Fruit fly (Drosophila melanogaster) whole organism, embryonic: ENCODE measurements around the gene mRpS26.

Experiments
- Ada2b ChIP-seq: fragments of 200-800 bp; sonication (Bioruptor generic); IDR thresholded peaks from 2 replicates; pipeline ENCODE4 v1.3.6; 2022; ENCODE audit warnings: missing biosample characterization, missing genetic modification characterization
- C15 ChIP-seq: fragments of 200-800 bp; sonication (Bioruptor generic); IDR thresholded peaks from 3 replicates; pipeline ENCODE4 v1.3.6; 2022; ENCODE audit warnings: missing biosample characterization, missing genetic modification characterization
- CG10147 ChIP-seq: fragments of 200-800 bp; sonication (Bioruptor generic); optimal IDR thresholded peaks from 2 replicates; lab custom pipeline; 2019; ENCODE audit warnings: missing biosample characterization, mild to moderate bottlenecking, missing genetic modification characterization, moderate library complexity
- CG10565 ChIP-seq: fragments of 200-800 bp; sonication (Bioruptor generic); optimal IDR thresholded peaks from 3 replicates; lab custom pipeline; 2016; ENCODE audit warnings: missing biosample characterization, mild to moderate bottlenecking, missing genetic modification characterization
- CG12769 ChIP-seq: fragments of 200-800 bp; sonication (Bioruptor generic); optimal IDR thresholded peaks from 2 replicates; lab custom pipeline; 2019; ENCODE audit warnings: missing biosample characterization, mild to moderate bottlenecking, missing genetic modification characterization, moderate library complexity
- CG13123 ChIP-seq: fragments of 200-800 bp; sonication (Bioruptor generic); optimal IDR thresholded peaks from 2 replicates; lab custom pipeline; 2016; ENCODE audit warnings: missing biosample characterization, missing genetic modification characterization
- CG13296 ChIP-seq: fragments of 200-800 bp; sonication (Bioruptor generic); optimal IDR thresholded peaks from 3 replicates; lab custom pipeline; 2018; ENCODE audit warnings: missing biosample characterization, mild to moderate bottlenecking, missing genetic modification characterization
- CG14860 ChIP-seq: fragments of 200-800 bp; sonication (Bioruptor generic); IDR thresholded peaks from 3 replicates; pipeline ENCODE4 v1.3.6; 2022; ENCODE audit warnings: missing biosample characterization, missing genetic modification characterization; ENCODE audit not compliant: partially characterized antibody
- CG17359 ChIP-seq: fragments of 200-800 bp; sonication (Bioruptor generic); optimal IDR thresholded peaks from 3 replicates; lab custom pipeline; 2018; ENCODE audit warnings: missing biosample characterization, mild to moderate bottlenecking, missing genetic modification characterization, moderate library complexity
- CG17568 ChIP-seq: fragments of 200-800 bp; sonication (Bioruptor generic); optimal IDR thresholded peaks from 2 replicates; lab custom pipeline; 2018; ENCODE audit warnings: missing biosample characterization, mild to moderate bottlenecking, missing genetic modification characterization, moderate library complexity
- CG17829 ChIP-seq: fragments of 200-800 bp; optimal IDR thresholded peaks from 2 replicates; lab custom pipeline; 2019; ENCODE audit warnings: missing biosample characterization, mild to moderate bottlenecking, missing genetic modification characterization, moderate library complexity
- CG31365 ChIP-seq: fragments of 200-800 bp; sonication (Bioruptor generic); optimal IDR thresholded peaks from 2 replicates; lab custom pipeline; 2018; ENCODE audit warnings: missing biosample characterization, mild to moderate bottlenecking, missing genetic modification characterization
- CG32767 ChIP-seq: fragments of 200-800 bp; sonication (Bioruptor generic); IDR thresholded peaks from 2 replicates; pipeline ENCODE4 v1.3.6; 2022; ENCODE audit warnings: missing biosample characterization, missing genetic modification characterization
- CG33213 ChIP-seq: fragments of 200-800 bp; sonication (Bioruptor generic); optimal IDR thresholded peaks from 3 replicates; lab custom pipeline; 2016; ENCODE audit warnings: missing biosample characterization, missing genetic modification characterization
- CG3847 ChIP-seq: fragments of 200-800 bp; sonication (Bioruptor generic); IDR thresholded peaks from 2 replicates; pipeline ENCODE4 v1.3.6; 2022; ENCODE audit warnings: missing biosample characterization, missing genetic modification characterization
- CG3995 ChIP-seq: fragments of 200-800 bp; sonication (Bioruptor generic); optimal IDR thresholded peaks from 3 replicates; lab custom pipeline; 2016; ENCODE audit warnings: missing biosample characterization, missing genetic modification characterization
- CG4360 ChIP-seq: fragments of 200-800 bp; sonication (Bioruptor generic); IDR thresholded peaks from 2 replicates; pipeline ENCODE4 v1.3.6; 2022; ENCODE audit warnings: missing biosample characterization, missing genetic modification characterization
- CG6683 ChIP-seq: fragments of 200-800 bp; sonication (Bioruptor generic); optimal IDR thresholded peaks from 2 replicates; lab custom pipeline; 2017; ENCODE audit warnings: missing biosample characterization, mild to moderate bottlenecking, missing genetic modification characterization, missing genetic modification reagents
- CG6813 ChIP-seq: fragments of 200-800 bp; sonication (Bioruptor generic); optimal IDR thresholded peaks from 2 replicates; lab custom pipeline; 2017; ENCODE audit warnings: missing biosample characterization, missing genetic modification characterization, mild to moderate bottlenecking, moderate library complexity, missing genetic modification reagents
- CG7271 ChIP-seq: fragments of 200-800 bp; sonication (Bioruptor generic); optimal IDR thresholded peaks from 2 replicates; lab custom pipeline; 2018; ENCODE audit warnings: missing biosample characterization, mild to moderate bottlenecking, missing genetic modification characterization, moderate library complexity
- CG7786 ChIP-seq: fragments of 200-800 bp; sonication (Bioruptor generic); optimal IDR thresholded peaks from 2 replicates; lab custom pipeline; 2016; ENCODE audit warnings: missing biosample characterization, missing genetic modification characterization
- CG8944 ChIP-seq: fragments of 200-800 bp; sonication (Bioruptor generic); optimal IDR thresholded peaks from 3 replicates; lab custom pipeline; 2016; ENCODE audit warnings: missing biosample characterization, missing genetic modification characterization
- E2f2 ChIP-seq: fragments of 200-800 bp; sonication (Bioruptor generic); IDR thresholded peaks from 2 replicates; pipeline ENCODE4 v1.3.6; 2022; ENCODE audit warnings: missing biosample characterization, missing genetic modification characterization
- Gsc ChIP-seq: fragments of 200-800 bp; sonication (Bioruptor generic); IDR thresholded peaks from 2 replicates; pipeline ENCODE4 v1.3.6; 2022; ENCODE audit warnings: missing biosample characterization, missing genetic modification characterization
- H15 ChIP-seq: fragments of 200-800 bp; sonication (Bioruptor generic); IDR thresholded peaks from 3 replicates; pipeline ENCODE4 v1.3.6; 2022; ENCODE audit warnings: missing biosample characterization, missing genetic modification characterization
- HLH3B ChIP-seq: fragments of 200-800 bp; sonication (Bioruptor generic); IDR thresholded peaks from 2 replicates; pipeline ENCODE4 v1.3.6; 2022; ENCODE audit warnings: missing biosample characterization, missing genetic modification characterization
- Hand ChIP-seq: fragments of 200-800 bp; sonication (Bioruptor generic); optimal IDR thresholded peaks from 2 replicates; lab custom pipeline; 2017; ENCODE audit warnings: mild to moderate bottlenecking, missing biosample characterization, missing genetic modification reagents, missing genetic modification characterization
- Hey ChIP-seq: fragments of 200-800 bp; sonication (Bioruptor generic); optimal IDR thresholded peaks from 3 replicates; lab custom pipeline; 2018; ENCODE audit warnings: missing biosample characterization, mild to moderate bottlenecking, missing genetic modification characterization
- HmgZ ChIP-seq: fragments of 200-800 bp; sonication (Bioruptor generic); optimal IDR thresholded peaks from 2 replicates; lab custom pipeline; 2018; ENCODE audit warnings: missing biosample characterization, mild to moderate bottlenecking, missing genetic modification characterization
- Lhr ChIP-seq: fragments of 200-800 bp; sonication (Bioruptor generic); optimal IDR thresholded peaks from 3 replicates; lab custom pipeline; 2017; ENCODE audit warnings: mild to moderate bottlenecking, missing biosample characterization, missing genetic modification reagents, missing genetic modification characterization
- MESR4 ChIP-seq: fragments of 200-800 bp; sonication (Bioruptor generic); optimal IDR thresholded peaks from 2 replicates; lab custom pipeline; 2018; ENCODE audit warnings: missing biosample characterization, mild to moderate bottlenecking, missing genetic modification characterization, moderate library complexity
- Mes4 ChIP-seq: fragments of 200-800 bp; sonication (Bioruptor generic); optimal IDR thresholded peaks from 2 replicates; lab custom pipeline; 2016; ENCODE audit warnings: missing biosample characterization, missing genetic modification characterization
- Mrtf ChIP-seq: fragments of 200-800 bp; sonication (Bioruptor generic); IDR thresholded peaks from 3 replicates; pipeline ENCODE4 v1.3.6; 2022; ENCODE audit warnings: missing biosample characterization, missing genetic modification characterization
- Ptx1 ChIP-seq: fragments of 200-800 bp; sonication (Bioruptor generic); IDR thresholded peaks from 2 replicates; pipeline ENCODE4 v1.3.6; 2022; ENCODE audit warnings: missing biosample characterization, missing genetic modification characterization
- Rfx ChIP-seq: fragments of 200-800 bp; sonication (Bioruptor generic); IDR thresholded peaks from 2 replicates; pipeline ENCODE4 v1.3.6; 2022; ENCODE audit warnings: missing biosample characterization, missing genetic modification characterization
- Sin3A ChIP-seq: fragments of >200 bp; optimal IDR thresholded peaks from 2 replicates; lab custom pipeline; 2018
- Sry-δ ChIP-seq: fragments of 200-800 bp; sonication (Bioruptor generic); optimal IDR thresholded peaks from 2 replicates; lab custom pipeline; 2016; ENCODE audit warnings: missing biosample characterization, missing genetic modification characterization
- bigmax ChIP-seq: fragments of 200-800 bp; sonication (Bioruptor generic); optimal IDR thresholded peaks from 2 replicates; lab custom pipeline; 2018; ENCODE audit warnings: missing biosample characterization, mild to moderate bottlenecking, missing genetic modification characterization
- cas ChIP-seq: fragments of 200-800 bp; sonication (Bioruptor generic); IDR thresholded peaks from 2 replicates; pipeline ENCODE4 v1.3.6; 2022; ENCODE audit warnings: missing biosample characterization, missing genetic modification characterization
- dan ChIP-seq: fragments of 200-800 bp; sonication (Bioruptor generic); IDR thresholded peaks from 2 replicates; pipeline ENCODE4 v1.3.6; 2022; ENCODE audit warnings: missing biosample characterization, missing genetic modification characterization
- fd96Cb ChIP-seq: fragments of 200-800 bp; sonication (Bioruptor generic); optimal IDR thresholded peaks from 2 replicates; lab custom pipeline; 2018; ENCODE audit warnings: missing biosample characterization, mild to moderate bottlenecking, missing genetic modification characterization, moderate library complexity
- klu ChIP-seq: fragments of 200-800 bp; sonication (Bioruptor generic); IDR thresholded peaks from 2 replicates; pipeline ENCODE4 v1.3.6; 2022; ENCODE audit warnings: missing biosample characterization, missing genetic modification characterization
- lola ChIP-seq, 3 experiments: fragments of >200 bp in 2 of 3; fragments of 200-800 bp in 1 of 3; sonication (Bioruptor generic) in 1 of 3; optimal IDR thresholded peaks; 2 replicates each; lab custom pipeline; 2017 to 2019; ENCODE audit warnings: missing biosample characterization in 3 of 3, missing genetic modification characterization in 3 of 3, mild to moderate bottlenecking in 1 of 3, moderate library complexity in 1 of 3
- prd ChIP-seq, 3 experiments: fragments of >200 bp in 2 of 3; fragments of 200-800 bp in 1 of 3; sonication (Bioruptor generic) in 1 of 3; optimal IDR thresholded peaks in 2 of 3; IDR thresholded peaks in 1 of 3; 2 replicates in 2 of 3; 3 replicates in 1 of 3; pipeline versions ENCODE4 v1.3.6 to Lab custom; 2017 to 2022; ENCODE audit warnings: missing biosample characterization in 1 of 3, missing genetic modification characterization in 1 of 3
- row ChIP-seq: fragments of 200-800 bp; sonication (Bioruptor generic); IDR thresholded peaks from 3 replicates; pipeline ENCODE4 v1.3.6; 2022; ENCODE audit warnings: missing biosample characterization, missing genetic modification characterization
- run ChIP-seq: fragments of 200-800 bp; sonication (Bioruptor generic); optimal IDR thresholded peaks from 3 replicates; lab custom pipeline; 2018; ENCODE audit warnings: missing biosample characterization, mild to moderate bottlenecking, missing genetic modification characterization
- sens-2 ChIP-seq: fragments of 200-800 bp; sonication (Bioruptor generic); IDR thresholded peaks from 2 replicates; pipeline ENCODE4 v1.3.6; 2022; ENCODE audit warnings: missing biosample characterization, missing genetic modification characterization
- seq ChIP-seq: fragments of 200-800 bp; sonication (Bioruptor generic); IDR thresholded peaks from 2 replicates; pipeline ENCODE4 v1.3.6; 2022; ENCODE audit warnings: missing biosample characterization, missing genetic modification characterization
- slbo ChIP-seq: fragments of 200-800 bp; sonication (Bioruptor generic); IDR thresholded peaks from 2 replicates; pipeline ENCODE4 v1.3.6; 2022; ENCODE audit warnings: missing biosample characterization, missing genetic modification characterization
- sug ChIP-seq: fragments of 200-800 bp; optimal IDR thresholded peaks from 2 replicates; lab custom pipeline; 2019; ENCODE audit warnings: missing biosample characterization, mild to moderate bottlenecking, missing genetic modification characterization, moderate library complexity
- toy ChIP-seq: fragments of 200-800 bp; sonication (Bioruptor generic); IDR thresholded peaks from 2 replicates; pipeline ENCODE4 v1.3.6; 2022; ENCODE audit warnings: missing biosample characterization, missing genetic modification characterization
- wdn ChIP-seq: fragments of 200-800 bp; sonication (Bioruptor generic); IDR thresholded peaks from 2 replicates; pipeline ENCODE4 v1.3.6; 2022; ENCODE audit warnings: missing biosample characterization, missing genetic modification characterization

The mRpS26 gene

DNA sequence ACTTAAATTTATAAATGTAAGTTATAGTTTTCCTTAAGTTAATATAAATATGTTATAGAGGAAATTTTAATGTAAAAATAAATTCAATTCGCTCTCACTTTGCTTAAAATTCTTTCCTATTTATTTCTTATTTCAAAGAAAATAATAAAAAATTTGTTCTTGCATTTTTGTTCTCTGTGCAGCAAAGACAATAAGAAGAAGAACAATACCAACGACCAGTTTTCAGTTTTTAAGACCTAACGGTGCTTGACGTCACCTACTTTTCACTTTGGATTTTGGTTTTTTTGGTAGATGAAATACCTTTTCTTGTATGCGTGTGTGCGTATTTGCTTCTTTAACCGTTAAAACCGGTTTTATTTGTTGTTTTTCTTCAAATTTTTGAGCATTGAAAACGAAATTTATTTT is 4.2 kb upstream of the mRpS26 start (continued):
- TF ChIP-seq CG3847 (no peak), Sry-δ (no peak), CG13123 (GFP tag; lab: Kevin White, UChicago) (no peak), Mes4 (GFP tag; lab: Kevin White, UChicago) (no peak), lola (GFP tag; optimal IDR thresholded peaks at IDR 0.05; lab: Kevin White, UChicago) (peak in 1 of 3 experiments; percentile 73), CG4360 (GFP tag; lab: Robert Waterston, UW) (peak; percentile 32; the same call in 1 of the 2 replicates), Hand (GFP tag; lab: Kevin White, UChicago) (no peak), cas (GFP tag; lab: Robert Waterston, UW) (no peak), sug (no peak), CG13296 (GFP tag; lab: Kevin White, UChicago) (no peak), CG10565 (GFP tag; lab: Kevin White, UChicago) (no peak), CG17829 (peak; percentile 73), CG10147 (no peak), CG14860 (no peak), bigmax (GFP tag; lab: Kevin White, UChicago) (no peak), Ada2b (GFP tag; lab: Robert Waterston, UW) (no peak), E2f2 (GFP tag; lab: Robert Waterston, UW) (no peak), dan (GFP tag; lab: Robert Waterston, UW) (no peak), CG17568 (no peak), klu (no peak), CG7786 (GFP tag; lab: Kevin White, UChicago) (no peak), CG31365 (tag; lab: Kevin White, UChicago) (no peak), CG6813 (no peak), HLH3B (GFP tag; lab: Robert Waterston, UW) (no peak), HmgZ (tag; lab: Kevin White, UChicago) (no peak), toy (GFP tag; lab: Robert Waterston, UW) (no peak), wdn (GFP tag; lab: Robert Waterston, UW) (no peak), sens-2 (GFP tag; lab: Robert Waterston, UW) (no peak), Sin3A (lab: Kevin White, UChicago) (no peak), CG7271 (tag; lab: Kevin White, UChicago) (no peak), Gsc (GFP tag; lab: Robert Waterston, UW) (no peak), seq (GFP tag; lab: Robert Waterston, UW) (no peak), Hey (tag; lab: Kevin White, UChicago) (no peak), CG3995 (GFP tag; lab: Kevin White, UChicago) (no peak), Ptx1 (GFP tag; lab: Robert Waterston, UW) (no peak), CG8944 (no peak), Rfx (GFP tag; lab: Robert Waterston, UW) (no peak), MESR4 (GFP tag; lab: Kevin White, UChicago) (no peak), CG12769 (no peak), fd96Cb (tag; lab: Kevin White, UChicago) (peak; percentile 43), CG6683 (GFP tag; lab: Kevin White, UChicago) (no peak), row (GFP tag; lab: Robert Waterston, UW) (peak; percentile 47), prd (optimal IDR thresholded peaks at IDR 0.05; lab: Kevin White, UChicago) (no peak), prd (GFP tag; IDR thresholded peaks at IDR 0.05; lab: Robert Waterston, UW) (no peak), run (tag; lab: Kevin White, UChicago) (no peak), H15 (no peak), Lhr (GFP tag; lab: Kevin White, UChicago) (no peak), C15 (GFP tag; lab: Robert Waterston, UW) (no peak), CG32767 (GFP tag; lab: Robert Waterston, UW) (no peak), Mrtf (GFP tag; lab: Robert Waterston, UW) (no peak), slbo (GFP tag; lab: Robert Waterston, UW) (no peak), CG17359 (tag; lab: Kevin White, UChicago) (peak; percentile 4), CG33213 (GFP tag; lab: Kevin White, UChicago) (no peak)
